Worm (Caenorhabditis elegans) whole organism, L4 larva: ENCODE results near the gene F54E7.6.

Experiments used
- D1046.2 ChIP-seq: fragments of 200-800 bp; sonication (Bioruptor generic); IDR thresholded peaks from 2 replicates; pipeline ENCODE4 v1.3.6; 2022; ENCODE audit warnings: missing genetic modification characterization, missing compliant biosample characterization
- F37D6.2 ChIP-seq: sonication (generic microtip); optimal IDR thresholded peaks from 2 replicates; lab custom pipeline; 2016; ENCODE audit warnings: mild to moderate bottlenecking, missing genetic modification characterization, missing compliant biosample characterization
- T20F7.1 ChIP-seq: fragments of 200-800 bp; sonication (Bioruptor generic); optimal IDR thresholded peaks from 2 replicates; lab custom pipeline; 2018; ENCODE audit warnings: mild to moderate bottlenecking, missing genetic modification characterization, missing compliant biosample characterization
- Y5F2A.4 ChIP-seq: fragments of 200-800 bp; sonication (Bioruptor generic); optimal IDR thresholded peaks from 2 replicates; lab custom pipeline; 2018; ENCODE audit warnings: mild to moderate bottlenecking, missing genetic modification characterization, missing compliant biosample characterization
- aha-1 ChIP-seq: fragments of 150-350 bp; peaks from one replicate; lab custom pipeline; 2014; ENCODE audit warnings: missing biosample characterization, missing genetic modification characterization
- ces-1 ChIP-seq: fragments of 150-350 bp; sonication (generic microtip); optimal IDR thresholded peaks from 4 replicates; lab custom pipeline; 2014; ENCODE audit warnings: missing biosample characterization, missing genetic modification reagents, missing genetic modification characterization
- ctbp-1 ChIP-seq: fragments of 200-800 bp; sonication (Bioruptor generic); IDR thresholded peaks from 2 replicates; pipeline ENCODE4 v1.3.6; 2022; ENCODE audit warnings: missing genetic modification reagents, missing genetic modification characterization, missing compliant biosample characterization
- daf-16 ChIP-seq, 3 experiments: sonication (generic microtip); optimal IDR thresholded peaks; 2 replicates each; lab custom pipeline; 2016 to 2017; ENCODE audit warnings: missing genetic modification characterization in 3 of 3, missing genetic modification reagents in 3 of 3, mild to moderate bottlenecking in 2 of 3, missing compliant biosample characterization in 2 of 3, missing biosample characterization in 1 of 3, moderate library complexity in 1 of 3
- egl-43 ChIP-seq: fragments of 200-800 bp; sonication (Bioruptor generic); IDR thresholded peaks from 2 replicates; pipeline ENCODE4 v1.3.6; 2022; ENCODE audit warnings: missing genetic modification reagents, missing genetic modification characterization, missing compliant biosample characterization
- fkh-10 ChIP-seq: fragments of 150-350 bp; optimal IDR thresholded peaks from 2 replicates; lab custom pipeline; 2014; ENCODE audit warnings: missing biosample characterization, missing genetic modification reagents, missing genetic modification characterization
- hif-1 ChIP-seq, 2 experiments: sonication (generic microtip); optimal IDR thresholded peaks; 2 replicates each; lab custom pipeline; 2016 to 2017; ENCODE audit warnings: missing compliant biosample characterization in 2 of 2, missing genetic modification characterization in 2 of 2, missing genetic modification reagents in 2 of 2, missing genotype in 2 of 2, mild to moderate bottlenecking in 1 of 2
- hlh-11 ChIP-seq: fragments of 200-800 bp; sonication (Bioruptor generic); optimal IDR thresholded peaks from 2 replicates; lab custom pipeline; 2018; ENCODE audit warnings: mild to moderate bottlenecking, missing genetic modification characterization, missing compliant biosample characterization
- hlh-30 ChIP-seq: sonication (generic microtip); optimal IDR thresholded peaks from 2 replicates; lab custom pipeline; 2017; ENCODE audit warnings: antibody characterized with exemption, mild to moderate bottlenecking, missing genetic modification characterization, missing compliant biosample characterization; ENCODE audit not compliant: insufficient read depth
- hmg-1.1 ChIP-seq: fragments of 200-800 bp; sonication (Bioruptor generic); IDR thresholded peaks from 2 replicates; pipeline ENCODE4 v1.3.6; 2022; ENCODE audit warnings: missing genetic modification reagents, missing genetic modification characterization, missing compliant biosample characterization
- lin-29 ChIP-seq: fragments of 200-800 bp; sonication (Bioruptor generic); IDR thresholded peaks from 2 replicates; pipeline ENCODE4 v1.3.6; 2022; ENCODE audit warnings: missing genetic modification reagents, missing genetic modification characterization, missing compliant biosample characterization
- lir-3 ChIP-seq: sonication (generic microtip); optimal IDR thresholded peaks from 2 replicates; lab custom pipeline; 2016; ENCODE audit warnings: mild to moderate bottlenecking, missing genetic modification characterization, missing compliant biosample characterization
- lsy-2 ChIP-seq, 2 experiments: fragments of 150-350 bp in 1 of 2; sonication (generic microtip) in 1 of 2; optimal IDR thresholded peaks; 2 replicates each; lab custom pipeline; 2014 to 2017; ENCODE audit warnings: missing biosample characterization in 2 of 2, missing genetic modification characterization in 2 of 2
- mdl-1 ChIP-seq, 2 experiments: fragments of 150-350 bp in 1 of 2; sonication (generic microtip) in 1 of 2; optimal IDR thresholded peaks; 2 replicates each; lab custom pipeline; 2014 to 2017; ENCODE audit warnings: missing biosample characterization in 2 of 2, missing genetic modification characterization in 2 of 2
- mep-1 ChIP-seq: fragments of 150-350 bp; sonication (generic microtip); optimal IDR thresholded peaks from 3 replicates; lab custom pipeline; 2014; ENCODE audit warnings: missing biosample characterization, missing genetic modification characterization
- nhr-10 ChIP-seq: fragments of 150-350 bp; optimal IDR thresholded peaks from 2 replicates; lab custom pipeline; 2014; ENCODE audit warnings: missing biosample characterization, missing genetic modification characterization
- nhr-102 ChIP-seq: sonication (generic microtip); optimal IDR thresholded peaks from 2 replicates; lab custom pipeline; 2016; ENCODE audit warnings: mild to moderate bottlenecking, missing genetic modification characterization, moderate library complexity, missing compliant biosample characterization
- nhr-11 ChIP-seq: fragments of 150-350 bp; optimal IDR thresholded peaks from 2 replicates; lab custom pipeline; 2014; ENCODE audit warnings: missing biosample characterization, missing genetic modification characterization
- nhr-237 ChIP-seq: sonication (generic microtip); optimal IDR thresholded peaks from 2 replicates; lab custom pipeline; 2017; ENCODE audit warnings: missing biosample characterization, missing genetic modification characterization
- nhr-25 ChIP-seq: sonication (generic microtip); optimal IDR thresholded peaks from 2 replicates; lab custom pipeline; 2017; ENCODE audit warnings: missing genetic modification characterization, mild to moderate bottlenecking, missing compliant biosample characterization, antibody characterized with exemption, moderate library complexity, borderline replicate concordance; ENCODE audit not compliant: insufficient read depth
- php-3 ChIP-seq: fragments of 200-800 bp; sonication (Bioruptor generic); IDR thresholded peaks from 2 replicates; pipeline ENCODE4 v1.3.6; 2022; ENCODE audit warnings: missing genetic modification reagents, missing genetic modification characterization, missing compliant biosample characterization
- rbr-2 ChIP-seq: sonication (generic microtip); optimal IDR thresholded peaks from 2 replicates; lab custom pipeline; 2016; ENCODE audit warnings: missing genotype, missing genetic modification characterization, missing compliant biosample characterization
- snpc-4 ChIP-seq: fragments of 150-350 bp; optimal IDR thresholded peaks from 2 replicates; lab custom pipeline; 2014; ENCODE audit warnings: missing biosample characterization, missing genetic modification characterization
- unc-130 ChIP-seq: sonication (generic microtip); optimal IDR thresholded peaks from 2 replicates; lab custom pipeline; 2016; ENCODE audit warnings: missing genetic modification reagents, missing genetic modification characterization, missing compliant biosample characterization
- unc-62 ChIP-seq, 3 experiments: fragments of 150-350 bp in 1 of 3; sonication (generic microtip); optimal IDR thresholded peaks in 2 of 3; peaks in 1 of 3; 1 replicate in 1 of 3; 2 replicates in 2 of 3; lab custom pipeline; 2014 to 2017; ENCODE audit warnings: missing biosample characterization in 3 of 3, missing genetic modification characterization in 3 of 3, missing genetic modification reagents in 3 of 3, missing genotype in 1 of 3
- vab-7 ChIP-seq: fragments of 200-800 bp; sonication (Bioruptor generic); IDR thresholded peaks from 2 replicates; pipeline ENCODE4 v1.3.6; 2022; ENCODE audit warnings: missing genetic modification reagents, missing genetic modification characterization, missing compliant biosample characterization

The F54E7.6 gene

DNA sequence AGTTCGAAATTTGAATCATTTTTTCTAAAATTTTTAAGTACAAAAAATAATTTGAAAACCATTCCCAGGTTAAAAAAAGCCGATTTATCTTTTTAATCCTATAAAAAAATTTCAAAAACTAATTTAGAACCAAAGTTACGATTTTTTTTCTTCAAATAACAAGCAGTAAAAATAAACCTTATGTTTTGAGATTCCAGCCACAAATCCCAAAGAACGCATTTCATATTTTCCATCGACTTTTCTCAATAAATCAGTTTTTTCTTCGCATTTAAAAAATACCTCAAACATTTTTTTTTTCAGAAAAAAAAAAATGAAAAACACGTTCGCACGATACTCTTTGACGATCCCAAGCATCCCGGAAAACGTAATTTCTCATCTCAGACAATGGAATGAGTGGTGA, 25.7 kb downstream of the F54E7.6 start, which contains the start of gene ckk-1:
TSS of gene ckk-1 (plus strand) at position 301 of the 400 bp plus-strand sequence.
- TF ChIP-seq Y5F2A.4 (no peak), unc-130 (GFP tag; lab: Kevin White, UChicago) (no peak)

ce11 chrIII:5634509-5634908, 26.4 kb downstream of the F54E7.6 start:
- TF ChIP-seq unc-130 (GFP tag; lab: Kevin White, UChicago) (no peak), rbr-2 (peak; percentile 5), ctbp-1 (GFP tag; lab: Robert Waterston, UW) (no peak), hmg-1.1 (GFP tag; lab: Robert Waterston, UW) (peak; percentile 39; the same call in 1 of the 2 replicates), hlh-30 (peak; percentile 11), unc-62 (GFP tag; optimal IDR thresholded peaks at IDR 0.05 in 1 of 2; lab: Kevin White, UChicago) (peak in 1 of 2 experiments; percentile 94), unc-62 (tag; optimal IDR thresholded peaks at IDR 0.05; lab: Kevin White, UChicago) (no peak), lsy-2 (tag; optimal IDR thresholded peaks at IDR 0.05; lab: Kevin White, UChicago) (peak in 1 of 2 experiments; percentile 10), daf-16 (GFP tag; optimal IDR thresholded peaks at IDR 0.05; lab: Kevin White, UChicago) (peak in 1 of 2 experiments; percentile 9), daf-16 (tag; optimal IDR thresholded peaks at IDR 0.05; lab: Kevin White, UChicago) (no peak)

- peak; percentile 30 for TF ChIP-seq snpc-4 (tag; lab: Kevin White, UChicago)
- TF ChIP-seq mep-1 (tag; lab: Kevin White, UChicago), result peak; percentile 3
- peak; percentile 34 for TF ChIP-seq hlh-30
- peak; percentile 70 for TF ChIP-seq fkh-10 (GFP tag; lab: Kevin White, UChicago)
- TF ChIP-seq vab-7 (GFP tag; lab: Robert Waterston, UW), result 0 out of 2 replicates have a peak, but pooled peaks have one; percentile 15
- TF ChIP-seq ctbp-1 (GFP tag; lab: Robert Waterston, UW), result 0 out of 2 replicates have a peak, but pooled peaks have one; percentile 36
- TF ChIP-seq unc-62 (GFP tag; optimal IDR thresholded peaks at IDR 0.05 in 1 of 2; lab: Kevin White, UChicago), result peak in 1 of 2 experiments; percentile 41
- no peak for TF ChIP-seq unc-62 (tag; optimal IDR thresholded peaks at IDR 0.05; lab: Kevin White, UChicago)
- no peak for TF ChIP-seq lir-3
- TF ChIP-seq lsy-2 (tag; optimal IDR thresholded peaks at IDR 0.05; lab: Kevin White, UChicago), result peak in 1 of 2 experiments; percentile 38
- TF ChIP-seq nhr-10 (tag; lab: Kevin White, UChicago), result no peak
- TF ChIP-seq hif-1 (tag; optimal IDR thresholded peaks at IDR 0.05; lab: Kevin White, UChicago), result peak in 1 of 2 experiments; percentile 12
- TF ChIP-seq ces-1 (GFP tag; lab: Kevin White, UChicago), result peak; percentile 88
- TF ChIP-seq F37D6.2 (tag; lab: Kevin White, UChicago), result no peak
Observed at ce11 chrIII:5632426-5632976, 28.4 kb downstream of the F54E7.6 start.

ce11 chrIII:5630350-5630749, 30.5 kb downstream of the F54E7.6 start:
- TF ChIP-seq nhr-237 (tag; lab: Kevin White, UChicago) (no peak), aha-1 (tag; lab: Kevin White, UChicago) (peak; percentile 34), egl-43 (no peak), unc-62 (GFP tag; optimal IDR thresholded peaks at IDR 0.05 in 1 of 2; lab: Kevin White, UChicago) (peak in 1 of 2 experiments; percentile 39), unc-62 (tag; optimal IDR thresholded peaks at IDR 0.05; lab: Kevin White, UChicago) (no peak)

DNA sequence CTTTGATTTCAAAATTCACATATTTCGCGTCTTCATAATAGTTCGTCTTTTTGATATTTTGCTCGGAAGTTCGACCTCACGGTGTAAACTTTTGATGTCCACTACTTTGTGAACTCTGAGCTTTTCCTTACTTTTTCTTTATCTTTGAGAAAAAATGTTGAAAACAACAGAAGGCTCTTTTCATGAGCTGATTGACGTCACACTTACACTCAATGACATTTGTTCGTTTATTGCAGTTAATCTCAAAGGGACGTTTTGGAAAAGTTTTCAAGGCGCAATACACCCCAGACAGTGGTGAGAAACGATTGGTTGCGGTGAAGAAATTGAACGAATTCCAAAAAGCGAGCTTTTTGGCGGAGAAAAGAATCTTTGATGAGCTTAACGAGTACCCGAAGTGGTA, 31.7 kb downstream of the F54E7.6 start:
- TF ChIP-seq nhr-11 (tag; lab: Kevin White, UChicago) (peak; percentile 34), daf-16 (GFP tag; optimal IDR thresholded peaks at IDR 0.05; lab: Kevin White, UChicago) (peak in 1 of 2 experiments; percentile 14), daf-16 (tag; optimal IDR thresholded peaks at IDR 0.05; lab: Kevin White, UChicago) (no peak), php-3 (GFP tag; lab: Robert Waterston, UW) (no peak)

DNA sequence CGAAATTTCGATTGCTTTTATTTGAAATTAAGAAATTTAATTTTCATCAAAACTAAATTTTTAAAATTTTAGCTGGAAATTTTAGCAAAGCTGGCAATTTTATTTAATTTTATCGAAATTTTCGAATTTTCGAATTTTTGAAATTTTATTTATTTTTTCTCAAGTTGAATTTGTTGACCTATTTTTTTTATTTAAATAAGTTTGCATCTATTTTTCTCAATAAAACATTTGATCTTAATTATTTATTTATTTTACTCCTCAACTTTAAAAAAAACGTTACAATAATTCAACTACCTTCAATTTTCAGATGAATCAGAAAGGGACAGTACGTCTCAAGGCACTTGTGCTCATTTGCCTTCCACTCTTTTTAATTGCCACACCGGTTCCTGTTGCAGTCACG, 36.0 kb downstream of the F54E7.6 start, which contains the start of gene daf-4:
TSS of gene daf-4 (plus strand) at position 301 of the 400 bp plus-strand sequence.
- TF ChIP-seq lin-29 (GFP tag; lab: Robert Waterston, UW), result no peak
- no peak for TF ChIP-seq F37D6.2 (tag; lab: Kevin White, UChicago)

DNA sequence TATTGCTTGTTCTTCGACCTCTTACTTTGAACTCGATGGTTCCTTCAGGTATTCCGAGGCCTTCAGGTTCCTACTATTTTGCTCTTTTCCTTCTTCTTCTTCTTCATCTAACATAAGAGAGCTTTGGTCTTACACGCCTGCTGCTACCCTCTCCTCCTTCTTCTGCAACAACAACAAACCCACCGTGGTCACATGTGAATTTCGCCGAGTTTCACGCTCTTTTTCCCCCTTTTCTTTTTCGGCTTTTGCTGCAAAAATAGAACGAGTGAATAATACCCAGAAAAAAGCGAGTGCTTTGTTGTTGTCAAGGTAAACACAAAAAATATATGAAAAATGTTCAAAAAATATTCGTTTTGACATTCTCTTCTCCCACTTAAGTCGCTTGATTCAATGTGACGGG, 37.5 kb downstream of the F54E7.6 start:
- no peak for TF ChIP-seq T20F7.1 (GFP tag; lab: Kevin White, UChicago)
- TF ChIP-seq mdl-1 (tag; optimal IDR thresholded peaks at IDR 0.05; lab: Kevin White, UChicago), result peak in 1 of 2 experiments; percentile 58
- TF ChIP-seq nhr-11 (tag; lab: Kevin White, UChicago), result peak; percentile 49
- TF ChIP-seq hlh-30, result peak; percentile 74
- peak; percentile 28 for TF ChIP-seq hlh-11
- TF ChIP-seq daf-16 (GFP tag; optimal IDR thresholded peaks at IDR 0.05; lab: Kevin White, UChicago), result no peak
- TF ChIP-seq daf-16 (tag; optimal IDR thresholded peaks at IDR 0.05; lab: Kevin White, UChicago), result peak; percentile 4
- TF ChIP-seq lsy-2 (tag; optimal IDR thresholded peaks at IDR 0.05; lab: Kevin White, UChicago), result peak in 1 of 2 experiments; percentile 39
- no peak for TF ChIP-seq nhr-25 (tag; lab: Kevin White, UChicago)
- no peak for TF ChIP-seq D1046.2 (GFP tag; lab: Robert Waterston, UW)
- no peak for TF ChIP-seq nhr-102 (tag; lab: Kevin White, UChicago)
- TF ChIP-seq, all 104 proteins: peak for 6
